Worm (Caenorhabditis elegans) whole organism, L3 larva: ENCODE measurements around the gene zzz-1.
A peak's percentile ranks its signal among the peaks of the same experiment; 100 is the strongest.

Experiments
- ama-1 ChIP-seq: fragments of 150-350 bp; optimal IDR thresholded peaks from 2 replicates; lab custom pipeline; 2018
- ceh-16 ChIP-seq: sonication (generic microtip); optimal IDR thresholded peaks from 2 replicates; lab custom pipeline; 2017; ENCODE audit warnings: missing biosample characterization, missing genetic modification characterization
- ceh-28 ChIP-seq: fragments of 150-350 bp; optimal IDR thresholded peaks from 2 replicates; lab custom pipeline; 2014; ENCODE audit warnings: missing biosample characterization, missing genetic modification reagents, missing genetic modification characterization
- daf-12 ChIP-seq: fragments of 150-350 bp; optimal IDR thresholded peaks from 2 replicates; lab custom pipeline; 2014; ENCODE audit warnings: missing biosample characterization, missing genetic modification reagents, missing genetic modification characterization
- elt-1 ChIP-seq: fragments of 150-350 bp; optimal IDR thresholded peaks from 2 replicates; lab custom pipeline; 2014; ENCODE audit warnings: missing biosample characterization, missing genetic modification characterization
- elt-2 ChIP-seq: sonication (generic microtip); optimal IDR thresholded peaks from 2 replicates; lab custom pipeline; 2016; ENCODE audit warnings: missing genetic modification reagents, mild to moderate bottlenecking, missing genetic modification characterization, missing compliant biosample characterization
- elt-3 ChIP-seq, 3 experiments: fragments of 150-350 bp in 1 of 3; sonication (generic microtip) in 2 of 3; optimal IDR thresholded peaks; 2 replicates in 2 of 3; 4 replicates in 1 of 3; lab custom pipeline; 2014 to 2017; ENCODE audit warnings: missing biosample characterization in 3 of 3, missing genetic modification characterization in 3 of 3
- fkh-10 ChIP-seq: sonication (generic microtip); optimal IDR thresholded peaks from 2 replicates; lab custom pipeline; 2017; ENCODE audit warnings: missing biosample characterization, missing genetic modification reagents, missing genetic modification characterization
- fkh-2 ChIP-seq: fragments of 150-350 bp; optimal IDR thresholded peaks from 2 replicates; lab custom pipeline; 2014; ENCODE audit warnings: missing biosample characterization, missing genetic modification reagents, missing genetic modification characterization
- fos-1 ChIP-seq: fragments of 150-350 bp; optimal IDR thresholded peaks from 2 replicates; lab custom pipeline; 2014; ENCODE audit warnings: missing biosample characterization, missing genetic modification characterization
- lin-39 ChIP-seq: fragments of 150-350 bp; optimal IDR thresholded peaks from 2 replicates; lab custom pipeline; 2018; ENCODE audit warnings: missing biosample characterization, missing genetic modification reagents, missing genetic modification characterization
- lsy-12 ChIP-seq: sonication (generic microtip); optimal IDR thresholded peaks from 2 replicates; lab custom pipeline; 2016; ENCODE audit warnings: mild to moderate bottlenecking, missing genetic modification characterization, missing compliant biosample characterization
- mml-1 ChIP-seq: fragments of 150-350 bp; sonication (generic microtip); optimal IDR thresholded peaks from 3 replicates; lab custom pipeline; 2014; ENCODE audit warnings: missing biosample characterization, missing genetic modification characterization
- nfya-1 ChIP-seq: sonication (generic microtip); optimal IDR thresholded peaks from 2 replicates; lab custom pipeline; 2017; ENCODE audit warnings: missing genetic modification characterization, mild to moderate bottlenecking, missing compliant biosample characterization, antibody characterized with exemption, moderate library complexity; ENCODE audit not compliant: insufficient read depth
- nhr-11 ChIP-seq: fragments of 150-350 bp; optimal IDR thresholded peaks from 2 replicates; lab custom pipeline; 2014; ENCODE audit warnings: missing biosample characterization, missing genetic modification characterization
- nhr-23 ChIP-seq: fragments of 150-350 bp; optimal IDR thresholded peaks from 2 replicates; lab custom pipeline; 2014; ENCODE audit warnings: missing biosample characterization, missing genetic modification reagents, missing genetic modification characterization
- nhr-237 ChIP-seq: fragments of 150-350 bp; optimal IDR thresholded peaks from 2 replicates; lab custom pipeline; 2014; ENCODE audit warnings: missing biosample characterization, missing genetic modification characterization
- nhr-25 ChIP-seq: sonication (generic microtip); optimal IDR thresholded peaks from 2 replicates; lab custom pipeline; 2017; ENCODE audit warnings: missing biosample characterization, missing genetic modification characterization
- nhr-43 ChIP-seq: sonication (generic microtip); optimal IDR thresholded peaks from 2 replicates; lab custom pipeline; 2016; ENCODE audit warnings: mild to moderate bottlenecking, missing genetic modification characterization, missing compliant biosample characterization; ENCODE audit not compliant: poor library complexity, severe bottlenecking
- nhr-77 ChIP-seq: fragments of 150-350 bp; optimal IDR thresholded peaks from 2 replicates; lab custom pipeline; 2014; ENCODE audit warnings: missing biosample characterization, missing genetic modification characterization
- pha-4 ChIP-seq: fragments of 150-350 bp; optimal IDR thresholded peaks from 2 replicates; lab custom pipeline; 2014; ENCODE audit warnings: missing biosample characterization, missing genetic modification reagents, missing genetic modification characterization
- pqm-1 ChIP-seq: fragments of 150-350 bp; optimal IDR thresholded peaks from 2 replicates; lab custom pipeline; 2017; ENCODE audit warnings: missing biosample characterization, missing genetic modification characterization, inconsistent platforms
- sea-2 ChIP-seq: fragments of 150-350 bp; sonication (generic microtip); optimal IDR thresholded peaks from 4 replicates; lab custom pipeline; 2014; ENCODE audit warnings: missing biosample characterization, missing genetic modification reagents, missing genetic modification characterization
- skn-1 ChIP-seq: fragments of 150-350 bp; optimal IDR thresholded peaks from 2 replicates; lab custom pipeline; 2014; ENCODE audit warnings: missing biosample characterization, missing genetic modification characterization
- tbx-2 ChIP-seq: sonication (generic microtip); optimal IDR thresholded peaks from 2 replicates; lab custom pipeline; 2016; ENCODE audit warnings: mild to moderate bottlenecking, missing genetic modification characterization, missing compliant biosample characterization
- unc-62 ChIP-seq: fragments of 150-350 bp; sonication (generic microtip); optimal IDR thresholded peaks from 4 replicates; lab custom pipeline; 2014; ENCODE audit warnings: missing biosample characterization, missing genetic modification reagents, missing genetic modification characterization
- ztf-4 ChIP-seq: fragments of 150-350 bp; optimal IDR thresholded peaks from 2 replicates; lab custom pipeline; 2014; ENCODE audit warnings: missing biosample characterization, missing genetic modification characterization

zzz-1 gene

DNA sequence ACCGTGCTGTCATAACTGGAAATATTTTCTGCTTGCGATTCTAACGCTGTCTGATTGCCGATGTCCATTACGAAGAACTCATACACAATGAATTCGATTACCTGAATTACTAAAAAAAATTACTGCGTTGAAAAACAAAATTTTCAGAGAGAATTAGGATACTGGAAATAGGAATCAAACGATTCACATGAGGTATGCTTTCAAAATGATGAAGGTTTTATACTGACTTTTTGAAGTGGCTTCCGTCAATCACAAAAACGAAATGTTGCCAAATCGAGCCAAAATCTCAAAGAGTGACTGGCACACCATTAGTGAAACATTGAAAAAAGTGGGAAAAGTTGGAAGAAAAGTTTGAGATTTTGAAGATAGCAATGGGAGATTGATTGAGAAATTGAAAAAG is at the start of gene zzz-1:
zzz-1 (minus strand) TSS at position 101 of the 400 bp plus-strand sequence.
- no peak for TF ChIP-seq sea-2 (GFP tag; lab: Kevin White, UChicago)
- TF ChIP-seq elt-1 = peak; percentile 86
- TF ChIP-seq, all 47 proteins: peak for 1

DNA sequence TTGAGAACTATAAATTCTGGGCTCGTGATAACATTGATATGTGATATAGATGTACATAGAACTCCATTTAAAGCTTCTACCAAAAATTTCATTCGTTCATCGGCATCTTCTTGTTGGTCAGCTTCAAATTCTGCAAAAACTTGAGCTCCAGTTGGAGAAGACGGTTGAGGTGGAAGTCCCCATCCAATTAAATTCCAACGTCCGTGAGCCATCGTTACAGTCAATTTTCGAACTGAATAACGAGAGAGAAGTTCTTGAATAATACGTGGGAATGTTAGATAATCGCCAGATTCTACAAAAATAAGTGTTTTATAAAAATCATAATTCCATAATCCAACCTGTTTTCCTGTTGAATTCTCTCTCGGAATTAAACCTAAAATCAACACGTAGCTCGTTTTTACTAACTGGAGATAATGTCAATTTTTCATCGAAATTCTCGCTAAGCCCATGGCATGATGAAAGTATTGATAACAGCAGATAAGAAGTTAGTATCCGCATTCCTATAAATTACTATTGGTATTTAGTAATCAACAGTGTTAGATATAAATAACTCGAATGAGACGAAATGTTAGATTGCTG is 49.4 kb upstream of the zzz-1 start, which contains the start of gene pigt-1:
pigt-1 (minus strand) TSS at position 500 of the 579 bp plus-strand sequence.
- TF ChIP-seq nhr-237 (no peak), fkh-2 (no peak), ceh-28 (tag; lab: Kevin White, UChicago) (peak; percentile 35), ceh-16 (tag; lab: Kevin White, UChicago) (no peak), nhr-23 (tag; lab: Kevin White, UChicago) (no peak), elt-2 (peak; percentile 37), nhr-43 (tag; lab: Kevin White, UChicago) (peak; percentile 28), fkh-10 (GFP tag; lab: Kevin White, UChicago) (no peak)

DNA sequence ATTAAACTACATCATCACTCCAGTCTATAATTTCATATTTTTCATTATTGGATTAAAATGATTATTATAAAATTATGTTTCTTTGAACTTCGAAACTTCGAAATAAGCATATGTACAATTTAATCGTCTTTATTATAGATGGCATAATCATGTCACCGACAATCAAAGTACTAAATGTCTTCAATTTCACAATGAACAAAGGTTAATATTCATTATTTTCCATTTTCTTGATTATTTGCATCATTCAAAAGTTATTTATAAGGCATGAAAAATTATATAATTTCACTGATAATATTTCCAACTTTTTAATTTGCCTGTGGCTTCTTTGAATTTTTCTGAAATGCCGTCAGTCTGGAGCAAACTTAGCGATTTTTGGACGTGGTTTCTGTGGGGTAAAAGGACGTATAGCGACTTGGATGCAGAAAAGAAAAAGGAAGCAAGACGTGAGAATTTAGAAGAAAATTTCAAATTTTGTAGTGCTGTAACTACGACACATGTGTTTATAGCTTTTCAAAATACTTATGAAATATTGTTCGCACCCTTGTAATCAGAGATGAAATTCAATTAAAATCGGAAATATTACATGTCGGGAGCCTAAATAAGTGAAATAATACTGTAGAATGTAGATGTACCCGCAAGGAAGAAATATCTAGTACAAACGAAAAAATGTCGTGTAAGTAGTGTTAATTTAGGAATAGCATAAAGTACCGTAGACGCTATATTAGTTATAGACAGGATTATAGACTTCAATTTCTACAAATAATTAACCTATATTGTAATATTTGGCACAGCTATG is 46.9 kb upstream of the zzz-1 start, which contains the start of gene F17C11.13:
F17C11.13 (plus strand) TSS at position 243 of the 796 bp plus-strand sequence.
- TF ChIP-seq nfya-1 (tag; lab: Kevin White, UChicago) = no peak
- TF ChIP-seq pqm-1 (tag; lab: Kevin White, UChicago) = peak; percentile 32
- TF ChIP-seq daf-12 (tag; lab: Kevin White, UChicago) = no peak
- TF ChIP-seq elt-2 = peak; percentile 59
- TF ChIP-seq nhr-11 (tag; lab: Kevin White, UChicago) = no peak

DNA sequence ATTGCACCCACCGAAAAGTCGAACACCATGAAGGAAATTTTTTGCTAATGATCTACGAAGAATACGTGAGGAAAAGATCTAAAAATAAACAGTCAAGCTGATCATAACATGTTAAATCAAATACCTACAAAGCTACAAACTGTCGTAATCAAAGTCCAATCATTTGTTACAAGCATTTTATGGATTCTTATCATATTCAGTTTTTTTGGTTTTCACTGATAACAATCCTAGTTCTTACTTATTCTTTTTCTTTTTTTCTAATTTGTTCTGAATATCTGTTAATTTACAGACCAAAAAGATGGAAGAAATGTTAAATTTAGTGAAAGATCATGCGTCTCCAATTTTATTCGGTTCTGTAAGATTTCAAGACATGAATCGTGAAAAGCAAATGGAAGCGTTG is 45.9 kb upstream of the zzz-1 start, which contains the start of gene F17C11.6:
F17C11.6 (plus strand) TSS at position 290 of the 400 bp plus-strand sequence.
- TF ChIP-seq mml-1 (no peak), unc-62 (no peak), pqm-1 (tag; lab: Kevin White, UChicago) (peak; percentile 82), elt-1 (no peak), elt-2 (peak; percentile 70)

DNA sequence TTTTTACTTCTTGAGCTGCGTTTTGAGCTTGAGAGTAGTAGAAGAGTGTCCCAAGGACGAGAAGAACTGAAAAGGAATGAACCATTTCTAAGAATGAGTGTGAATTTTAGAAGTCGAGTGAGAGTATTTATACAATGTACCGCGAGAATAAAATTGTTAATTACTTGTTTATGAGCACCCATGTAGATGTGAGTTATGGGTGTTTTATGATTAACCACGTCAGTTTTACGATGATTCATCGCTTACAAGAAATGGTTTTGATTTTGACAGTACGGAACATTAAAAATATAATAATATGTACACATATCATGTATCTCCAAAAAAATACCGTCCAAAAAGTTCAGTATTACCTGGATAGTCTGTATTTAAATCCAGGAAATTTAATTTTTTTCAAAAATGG is 45.4 kb upstream of the zzz-1 start, which contains the start of gene clec-221:
clec-221 (minus strand) TSS at position 101 of the 400 bp plus-strand sequence.
- TF ChIP-seq lin-39 (no peak), fkh-2 (no peak), elt-3 (tag; optimal IDR thresholded peaks at IDR 0.05; lab: Kevin White, UChicago) (no peak), nhr-77 (tag; lab: Kevin White, UChicago) (no peak), fos-1 (tag; lab: Kevin White, UChicago) (no peak), nhr-43 (tag; lab: Kevin White, UChicago) (no peak), ztf-4 (no peak), nhr-23 (tag; lab: Kevin White, UChicago) (no peak), elt-2 (no peak), skn-1 (tag; lab: Kevin White, UChicago) (no peak), elt-1 (no peak), pha-4 (no peak)

DNA sequence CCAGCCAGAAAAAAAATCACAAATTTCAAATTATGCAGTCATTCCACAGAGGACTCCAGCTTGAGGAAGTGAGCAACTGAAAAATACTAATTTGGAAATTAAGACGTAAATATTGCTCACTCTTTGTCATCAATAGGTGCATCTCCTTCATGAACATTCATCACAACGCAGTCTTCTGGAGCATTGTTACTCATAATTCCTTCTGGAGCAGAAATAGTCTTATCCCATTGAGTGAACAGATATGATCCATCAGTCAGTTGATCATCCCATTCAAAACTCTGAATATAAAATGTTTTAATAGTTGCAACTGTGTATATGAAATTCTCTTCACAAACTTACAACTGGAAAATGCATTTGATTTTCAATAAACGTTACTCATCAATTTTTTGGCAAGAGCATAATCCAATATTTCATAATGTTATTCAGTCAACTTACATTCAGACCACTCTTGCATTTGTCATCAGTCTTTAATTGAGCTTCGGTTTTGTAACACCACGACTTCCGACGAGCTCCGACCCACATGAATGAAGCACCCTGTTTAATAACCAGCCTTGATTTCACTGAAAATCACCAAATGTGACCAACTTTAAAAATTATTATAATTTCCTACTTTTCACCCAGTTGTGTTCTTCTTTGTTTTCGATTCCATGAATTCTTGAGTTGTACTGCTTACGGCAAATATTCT is 44.6 kb upstream of the zzz-1 start:
- TF ChIP-seq elt-2 (no peak), nhr-25 (tag; lab: Kevin White, UChicago) (peak; percentile 43), nhr-43 (tag; lab: Kevin White, UChicago) (peak; percentile 8), lsy-12 (tag; lab: Kevin White, UChicago) (peak; percentile 36), ama-1 (lab: Kevin White, UChicago) (peak; percentile 83), nhr-237 (no peak), pha-4 (peak; percentile 16), ztf-4 (peak; percentile 13), tbx-2 (tag; lab: Kevin White, UChicago) (peak; percentile 22), mml-1 (no peak)
